Fruit fly (Drosophila melanogaster): ENCODE measurements around the gene Pmvk.

Pmvk gene

DNA sequence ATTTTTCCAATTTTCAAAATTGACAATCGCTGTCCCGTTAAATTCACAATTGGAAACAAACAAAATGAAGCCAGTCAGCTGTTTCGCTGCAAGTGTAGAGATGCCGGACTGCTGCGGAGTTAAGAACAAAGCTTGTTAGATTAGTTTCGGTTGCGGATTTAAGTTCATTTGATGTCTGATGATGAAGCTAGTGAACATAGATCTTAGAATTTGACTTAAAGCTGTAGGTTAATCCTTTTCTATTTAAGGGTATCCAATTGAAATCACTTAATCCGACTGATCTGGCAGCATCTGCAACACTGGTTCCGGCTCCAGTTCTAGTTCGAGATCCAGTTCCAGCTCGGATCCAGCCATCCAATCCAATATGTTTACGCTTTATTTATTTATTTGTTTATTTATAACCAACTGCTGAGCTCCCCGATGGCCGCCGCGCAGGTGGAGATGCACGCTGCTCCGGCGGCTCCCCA lies 3.8 kb upstream of the Pmvk start, which contains the start of the genes PCNA2 and CG10366 (continued):
- TF ChIP-seq CG9932 (GFP tag; IDR thresholded peaks at IDR 0.05) = peak; percentile 67
- no peak for TF ChIP-seq CG4730 (GFP tag; IDR thresholded peaks at IDR 0.05)
- peak; percentile 69 for TF ChIP-seq Dip3 (GFP tag; optimal IDR thresholded peaks at IDR 0.05)
- no peak for TF ChIP-seq D (optimal IDR thresholded peaks at IDR 0.05)
- TF ChIP-seq D (GFP tag; optimal IDR thresholded peaks at IDR 0.05) = peak; percentile 29
- peak; percentile 78 for TF ChIP-seq gem (tag; optimal IDR thresholded peaks at IDR 0.05)
- TF ChIP-seq HmgZ (tag; optimal IDR thresholded peaks at IDR 0.05) = peak; percentile 86
- peak; percentile 78 for TF ChIP-seq sug (tag; optimal IDR thresholded peaks at IDR 0.05)
- TF ChIP-seq CG12299 (tag; optimal IDR thresholded peaks at IDR 0.05) = peak; percentile 44
- peak; percentile 71 for TF ChIP-seq CG17186 (GFP tag; optimal IDR thresholded peaks at IDR 0.05)
- peak; percentile 52; the same call in 1 of the 2 replicates for TF ChIP-seq NFAT (GFP tag; IDR thresholded peaks at IDR 0.05)
- TF ChIP-seq CG32767 (GFP tag; IDR thresholded peaks at IDR 0.05) = peak; percentile 45; the same call in 1 of the 2 replicates
- 0 out of 3 replicates have a peak, but pooled peaks have one; percentile 21 for TF ChIP-seq CG34422 (GFP tag; IDR thresholded peaks at IDR 0.05)
- TF ChIP-seq CG17359 (tag; optimal IDR thresholded peaks at IDR 0.05) = peak; percentile 39
- TF ChIP-seq pho (GFP tag; optimal IDR thresholded peaks at IDR 0.05) = peak; percentile 65
- TF ChIP-seq tll (GFP tag; optimal IDR thresholded peaks at IDR 0.05) = peak in 1 of 2 experiments; percentile 17
- TF ChIP-seq eyg (GFP tag; optimal IDR thresholded peaks at IDR 0.05) = no peak
- TF ChIP-seq Nf-YB (GFP tag; optimal IDR thresholded peaks at IDR 0.05) = peak; percentile 55
- TF ChIP-seq CG5180 (GFP tag; optimal IDR thresholded peaks at IDR 0.05) = no peak
- TF ChIP-seq CG14860 (GFP tag; IDR thresholded peaks at IDR 0.05; ENCODE audit: partially characterized antibody) = no peak
- TF ChIP-seq CG4360 (GFP tag; IDR thresholded peaks at IDR 0.05) = no peak
- TF ChIP-seq CG11560 (tag; IDR thresholded peaks at IDR 0.05) = no peak
- TF ChIP-seq CG13296 (GFP tag; optimal IDR thresholded peaks at IDR 0.05) = peak; percentile 64
- TF ChIP-seq CG7372 (GFP tag; IDR thresholded peaks at IDR 0.05) = peak; percentile 54; the same call in 1 of the 2 replicates
- no peak for TF ChIP-seq wor (GFP tag; IDR thresholded peaks at IDR 0.05)
- TF ChIP-seq CG6683 (GFP tag; optimal IDR thresholded peaks at IDR 0.05) = no peak
- TF ChIP-seq fu2 (GFP tag; optimal IDR thresholded peaks at IDR 0.05) = peak; percentile 74
- no peak for TF ChIP-seq CG6654 (GFP tag; optimal IDR thresholded peaks at IDR 0.05)
- peak; percentile 65 for TF ChIP-seq grau (tag; optimal IDR thresholded peaks at IDR 0.05)
- TF ChIP-seq aop (GFP tag; IDR thresholded peaks at IDR 0.05) = no peak
- TF ChIP-seq NC2β (GFP tag; optimal IDR thresholded peaks at IDR 0.05) = peak; percentile 76
- TF ChIP-seq Xrp1 (GFP tag; IDR thresholded peaks at IDR 0.05) = peak; percentile 61; the same call in 1 of the 2 replicates
- no peak for TF ChIP-seq Lim3 (GFP tag; IDR thresholded peaks at IDR 0.05)
- TF ChIP-seq CG31441 (GFP tag; IDR thresholded peaks at IDR 0.05) = peak; percentile 54
- TF ChIP-seq CG15696 (tag; optimal IDR thresholded peaks at IDR 0.05) = peak; percentile 72
- peak; percentile 47 for TF ChIP-seq BEAF-32 (GFP tag; optimal IDR thresholded peaks at IDR 0.05)
- TF ChIP-seq CG18262 (tag; optimal IDR thresholded peaks at IDR 0.05) = peak; percentile 54
- peak; percentile 75 for TF ChIP-seq gsb-n (tag; optimal IDR thresholded peaks at IDR 0.05)
- no peak for TF ChIP-seq otp (GFP tag; IDR thresholded peaks at IDR 0.05)
- peak; percentile 57; the same call in 1 of the 3 replicates for TF ChIP-seq Dbx (GFP tag; IDR thresholded peaks at IDR 0.05)
- peak; percentile 58 for TF ChIP-seq CG18764 (GFP tag; optimal IDR thresholded peaks at IDR 0.05)
- TF ChIP-seq CG34376 (GFP tag; optimal IDR thresholded peaks at IDR 0.05) = peak; percentile 70
- TF ChIP-seq hth (optimal IDR thresholded peaks at IDR 0.05) = no peak
- peak; percentile 68 for TF ChIP-seq CG11504 (tag; optimal IDR thresholded peaks at IDR 0.05)
- peak; percentile 71 for TF ChIP-seq tin (GFP tag; optimal IDR thresholded peaks at IDR 0.05)
- peak; percentile 78 for TF ChIP-seq Ets97D (GFP tag; optimal IDR thresholded peaks at IDR 0.05)
- TF ChIP-seq sens (GFP tag) = peak; percentile 94
- peak; percentile 56 for TF ChIP-seq stwl (tag; optimal IDR thresholded peaks at IDR 0.05)
- TF ChIP-seq Elba2 (GFP tag; optimal IDR thresholded peaks at IDR 0.05) = peak; percentile 99
- peak; percentile 51; the same call in 1 of the 2 replicates for TF ChIP-seq ara (GFP tag; IDR thresholded peaks at IDR 0.05)
- peak; percentile 28 for TF ChIP-seq CG9437 (GFP tag; optimal IDR thresholded peaks at IDR 0.05)

All from whole organism, embryonic.